Worm (Caenorhabditis elegans) whole organism, L3 larva: Measurements from ENCODE around the gene K09H11.4.

Experiments
- ceh-16 ChIP-seq: sonication (generic microtip); optimal IDR thresholded peaks from 2 replicates; lab custom pipeline; 2017; ENCODE audit warnings: missing biosample characterization, missing genetic modification characterization
- egl-27 ChIP-seq: sonication (generic microtip); optimal IDR thresholded peaks from 4 replicates; lab custom pipeline; 2017; ENCODE audit warnings: missing biosample characterization, missing genetic modification reagents, missing genetic modification characterization
- egl-5 ChIP-seq: fragments of 150-350 bp; optimal IDR thresholded peaks from 2 replicates; lab custom pipeline; 2017; ENCODE audit warnings: missing biosample characterization, missing genetic modification reagents, missing genetic modification characterization, inconsistent platforms
- fos-1 ChIP-seq: fragments of 150-350 bp; optimal IDR thresholded peaks from 2 replicates; lab custom pipeline; 2014; ENCODE audit warnings: missing biosample characterization, missing genetic modification characterization
- lsy-12 ChIP-seq: sonication (generic microtip); optimal IDR thresholded peaks from 2 replicates; lab custom pipeline; 2016; ENCODE audit warnings: mild to moderate bottlenecking, missing genetic modification characterization, missing compliant biosample characterization
- nhr-11 ChIP-seq: fragments of 150-350 bp; optimal IDR thresholded peaks from 2 replicates; lab custom pipeline; 2014; ENCODE audit warnings: missing biosample characterization, missing genetic modification characterization
- nhr-12 ChIP-seq: fragments of 150-350 bp; optimal IDR thresholded peaks from 2 replicates; lab custom pipeline; 2014; ENCODE audit warnings: missing biosample characterization, missing genetic modification characterization
- nhr-25 ChIP-seq: sonication (generic microtip); optimal IDR thresholded peaks from 2 replicates; lab custom pipeline; 2017; ENCODE audit warnings: missing biosample characterization, missing genetic modification characterization
- pha-4 ChIP-seq: fragments of 150-350 bp; optimal IDR thresholded peaks from 2 replicates; lab custom pipeline; 2014; ENCODE audit warnings: missing biosample characterization, missing genetic modification reagents, missing genetic modification characterization
- pqm-1 ChIP-seq: fragments of 150-350 bp; optimal IDR thresholded peaks from 2 replicates; lab custom pipeline; 2017; ENCODE audit warnings: missing biosample characterization, missing genetic modification characterization, inconsistent platforms
- skn-1 ChIP-seq: fragments of 150-350 bp; optimal IDR thresholded peaks from 2 replicates; lab custom pipeline; 2014; ENCODE audit warnings: missing biosample characterization, missing genetic modification characterization
- unc-39 ChIP-seq: sonication (generic microtip); optimal IDR thresholded peaks from 4 replicates; lab custom pipeline; 2017; ENCODE audit warnings: missing biosample characterization, missing genetic modification characterization
- ztf-11 ChIP-seq: fragments of 150-350 bp; optimal IDR thresholded peaks from 2 replicates; lab custom pipeline; 2014; ENCODE audit warnings: missing biosample characterization, missing genetic modification characterization

- TF ChIP-seq egl-5 (tag; lab: Kevin White, UChicago) (no peak), pqm-1 (tag; lab: Kevin White, UChicago) (no peak), ztf-11 (no peak), skn-1 (tag; lab: Kevin White, UChicago) (no peak), fos-1 (tag; lab: Kevin White, UChicago) (no peak), unc-39 (tag; lab: Kevin White, UChicago) (no peak), nhr-25 (no peak), ceh-16 (tag; lab: Kevin White, UChicago) (no peak), nhr-11 (no peak), lsy-12 (tag; lab: Kevin White, UChicago) (no peak), pha-4 (tag; lab: Kevin White, UChicago) (no peak), nhr-12 (tag; lab: Kevin White, UChicago) (no peak), egl-27 (tag; lab: Kevin White, UChicago) (no peak)
These were observed 9.7 kb upstream of the K09H11.4 start, which contains the start of gene K09H11.6 for ce11 chrV:5736068-5736467.
